Worm (Caenorhabditis elegans) whole organism, late embryonic: ENCODE measurements around the gene F22B8.3.

ENCODE experiments used
- K02D7.2 ChIP-seq: sonication (generic microtip); optimal IDR thresholded peaks from 2 replicates; lab custom pipeline; 2017; ENCODE audit warnings: mild to moderate bottlenecking, missing genetic modification characterization, missing compliant biosample characterization
- T23F11.4 ChIP-seq: fragments of 200-800 bp; sonication (Bioruptor generic); optimal IDR thresholded peaks from 2 replicates; lab custom pipeline; 2018; ENCODE audit warnings: mild to moderate bottlenecking, missing genetic modification characterization, missing compliant biosample characterization
- ceh-14 ChIP-seq: sonication (generic microtip); optimal IDR thresholded peaks from 2 replicates; lab custom pipeline; 2016; ENCODE audit warnings: missing genotype, missing genetic modification characterization, missing compliant biosample characterization
- ceh-18 ChIP-seq: sonication (generic microtip); optimal IDR thresholded peaks from 2 replicates; lab custom pipeline; 2016; ENCODE audit warnings: missing genetic modification characterization, missing compliant biosample characterization
- ceh-31 ChIP-seq: sonication (generic microtip); optimal IDR thresholded peaks from 2 replicates; lab custom pipeline; 2016; ENCODE audit warnings: missing genetic modification characterization, missing compliant biosample characterization
- ceh-34 ChIP-seq: sonication (generic microtip); optimal IDR thresholded peaks from 2 replicates; lab custom pipeline; 2016; ENCODE audit warnings: mild to moderate bottlenecking, missing genetic modification characterization, missing compliant biosample characterization
- ceh-45 ChIP-seq: fragments of 200-800 bp; sonication (Bioruptor generic); IDR thresholded peaks from 2 replicates; pipeline ENCODE4 v1.3.6; 2022; ENCODE audit warnings: missing genetic modification reagents, missing genetic modification characterization, missing compliant biosample characterization
- ceh-48 ChIP-seq: sonication (generic microtip); optimal IDR thresholded peaks from 2 replicates; lab custom pipeline; 2016; ENCODE audit warnings: missing genetic modification characterization, inconsistent platforms, missing compliant biosample characterization
- ceh-6 ChIP-seq: fragments of 200-800 bp; sonication (Bioruptor generic); optimal IDR thresholded peaks from 2 replicates; lab custom pipeline; 2018; ENCODE audit warnings: mild to moderate bottlenecking, missing genetic modification characterization, missing compliant biosample characterization
- che-1 ChIP-seq: sonication (generic microtip); optimal IDR thresholded peaks from 2 replicates; lab custom pipeline; 2016; ENCODE audit warnings: mild to moderate bottlenecking, missing genetic modification characterization, missing compliant biosample characterization
- elt-4 ChIP-seq: sonication (generic microtip); optimal IDR thresholded peaks from 2 replicates; lab custom pipeline; 2016; ENCODE audit warnings: missing genetic modification characterization, missing compliant biosample characterization
- ets-4 ChIP-seq: sonication (generic microtip); optimal IDR thresholded peaks from 2 replicates; lab custom pipeline; 2016; ENCODE audit warnings: missing genetic modification characterization, missing compliant biosample characterization
- fax-1 ChIP-seq: sonication (generic microtip); optimal IDR thresholded peaks from 2 replicates; lab custom pipeline; 2016; ENCODE audit warnings: missing genotype, missing genetic modification characterization, missing compliant biosample characterization
- gmeb-2 ChIP-seq: sonication (generic microtip); optimal IDR thresholded peaks from 2 replicates; lab custom pipeline; 2016; ENCODE audit warnings: missing genetic modification characterization, inconsistent platforms, missing compliant biosample characterization
- hlh-13 ChIP-seq: fragments of 200-800 bp; sonication (Bioruptor generic); optimal IDR thresholded peaks from 2 replicates; lab custom pipeline; 2018; ENCODE audit warnings: mild to moderate bottlenecking, missing genetic modification characterization, missing compliant biosample characterization
- hlh-15 ChIP-seq: sonication (generic microtip); optimal IDR thresholded peaks from 2 replicates; lab custom pipeline; 2016; ENCODE audit warnings: missing genetic modification characterization, missing compliant biosample characterization
- hlh-30 ChIP-seq: sonication (generic microtip); optimal IDR thresholded peaks from 2 replicates; lab custom pipeline; 2017; ENCODE audit warnings: antibody characterized with exemption, missing genetic modification characterization, missing compliant biosample characterization; ENCODE audit not compliant: insufficient read depth
- hlh-6 ChIP-seq: sonication (generic microtip); optimal IDR thresholded peaks from 2 replicates; lab custom pipeline; 2016; ENCODE audit warnings: missing genotype, missing genetic modification characterization, missing compliant biosample characterization
- lim-6 ChIP-seq: sonication (generic microtip); optimal IDR thresholded peaks from 2 replicates; lab custom pipeline; 2016; ENCODE audit warnings: missing genetic modification characterization, missing compliant biosample characterization
- lin-11 ChIP-seq: fragments of 200-800 bp; sonication (Bioruptor generic); optimal IDR thresholded peaks from 2 replicates; lab custom pipeline; 2018; ENCODE audit warnings: mild to moderate bottlenecking, missing genetic modification characterization, missing compliant biosample characterization
- nhr-11 ChIP-seq: fragments of 150-350 bp; optimal IDR thresholded peaks from 2 replicates; lab custom pipeline; 2014; ENCODE audit warnings: missing biosample characterization, missing genetic modification characterization
- odd-2 ChIP-seq: sonication (generic microtip); optimal IDR thresholded peaks from 2 replicates; lab custom pipeline; 2017; ENCODE audit warnings: antibody characterized with exemption, mild to moderate bottlenecking, missing genetic modification characterization, missing compliant biosample characterization
- pag-3 ChIP-seq: sonication (generic microtip); optimal IDR thresholded peaks from 2 replicates; lab custom pipeline; 2016; ENCODE audit warnings: missing compliant biosample characterization, missing genetic modification characterization, borderline replicate concordance
- pax-1 ChIP-seq: fragments of 150-350 bp; optimal IDR thresholded peaks from 2 replicates; lab custom pipeline; 2014; ENCODE audit warnings: missing biosample characterization, missing genetic modification characterization
- pha-4 ChIP-seq: fragments of 150-350 bp; optimal IDR thresholded peaks from 2 replicates; lab custom pipeline; 2018; ENCODE audit warnings: missing biosample characterization, missing genetic modification reagents, missing genetic modification characterization
- rnt-1 ChIP-seq: sonication (generic microtip); optimal IDR thresholded peaks from 2 replicates; lab custom pipeline; 2016; ENCODE audit warnings: missing genetic modification characterization, missing compliant biosample characterization
- sdc-2 ChIP-seq: sonication (generic microtip); optimal IDR thresholded peaks from 2 replicates; lab custom pipeline; 2016; ENCODE audit warnings: missing genotype, missing genetic modification characterization, missing compliant biosample characterization
- sox-4 ChIP-seq: sonication (generic microtip); optimal IDR thresholded peaks from 2 replicates; lab custom pipeline; 2017; ENCODE audit warnings: mild to moderate bottlenecking, missing genetic modification characterization, inconsistent platforms, missing compliant biosample characterization
- zip-5 ChIP-seq: sonication (generic microtip); optimal IDR thresholded peaks from 2 replicates; lab custom pipeline; 2016; ENCODE audit warnings: missing genetic modification characterization, missing compliant biosample characterization
- ztf-16 ChIP-seq: sonication (generic microtip); optimal IDR thresholded peaks from 2 replicates; lab custom pipeline; 2017; ENCODE audit warnings: missing genetic modification characterization, missing compliant biosample characterization

The F22B8.3 gene

ce11 chrV:16137043-16137442 is 46.3 kb downstream of the F22B8.3 start, which contains the start of gene F44G3.7:
Gene F44G3.7 (minus strand): TSS chrV:16137143.
- TF ChIP-seq K02D7.2 (tag; lab: Kevin White, UChicago) (no peak), pha-4 (tag; lab: Kevin White, UChicago) (no peak), zip-5 (tag; lab: Kevin White, UChicago) (no peak), ceh-31 (tag; lab: Kevin White, UChicago) (no peak), ceh-6 (GFP tag; lab: Kevin White, UChicago) (no peak), ets-4 (no peak), che-1 (no peak), pax-1 (tag; lab: Kevin White, UChicago) (no peak), ceh-45 (no peak)

- TF ChIP-seq fax-1 (tag; lab: Kevin White, UChicago) (no peak), rnt-1 (tag; lab: Kevin White, UChicago) (no peak), T23F11.4 (no peak), sdc-2 (tag; lab: Kevin White, UChicago) (no peak), ztf-16 (tag; lab: Kevin White, UChicago) (no peak), ceh-18 (tag; lab: Kevin White, UChicago) (no peak), odd-2 (tag; lab: Kevin White, UChicago) (no peak), gmeb-2 (tag; lab: Kevin White, UChicago) (no peak), lim-6 (tag; lab: Kevin White, UChicago) (no peak), elt-4 (tag; lab: Kevin White, UChicago) (no peak), ceh-6 (GFP tag; lab: Kevin White, UChicago) (no peak), sox-4 (no peak), pag-3 (no peak), ceh-45 (no peak), hlh-15 (tag; lab: Kevin White, UChicago) (no peak), hlh-13 (GFP tag; lab: Kevin White, UChicago) (no peak), nhr-11 (tag; lab: Kevin White, UChicago) (no peak), hlh-6 (tag; lab: Kevin White, UChicago) (no peak), ceh-48 (tag; lab: Kevin White, UChicago) (no peak)
These were observed 48.7 kb downstream of the F22B8.3 start, which contains the start of gene clc-11 for ce11 chrV:16139529-16139928. Gene clc-11 (minus strand): TSS chrV:16139629.

ce11 chrV:16141071-16141470 is 50.3 kb downstream of the F22B8.3 start, which contains the start of gene clc-32:
Gene clc-32 (minus strand): TSS chrV:16141171.
- no peak for TF ChIP-seq pag-3
- TF ChIP-seq hlh-30 (tag; lab: Kevin White, UChicago), result no peak
- no peak for TF ChIP-seq ceh-45
- TF ChIP-seq lin-11 (tag; lab: Kevin White, UChicago), result no peak
- no peak for TF ChIP-seq gmeb-2 (tag; lab: Kevin White, UChicago)
- no peak for TF ChIP-seq ceh-34 (tag; lab: Kevin White, UChicago)
- TF ChIP-seq ceh-6 (GFP tag; lab: Kevin White, UChicago), result no peak
- no peak for TF ChIP-seq hlh-15 (tag; lab: Kevin White, UChicago)
- TF ChIP-seq odd-2 (tag; lab: Kevin White, UChicago), result no peak
- no peak for TF ChIP-seq ceh-18 (tag; lab: Kevin White, UChicago)
- no peak for TF ChIP-seq ceh-14 (tag; lab: Kevin White, UChicago)
